Worm (Caenorhabditis elegans): ENCODE measurements around the gene srbc-65.
A peak's percentile ranks its signal among the peaks of the same experiment; 100 is the strongest.

srbc-65 gene

DNA sequence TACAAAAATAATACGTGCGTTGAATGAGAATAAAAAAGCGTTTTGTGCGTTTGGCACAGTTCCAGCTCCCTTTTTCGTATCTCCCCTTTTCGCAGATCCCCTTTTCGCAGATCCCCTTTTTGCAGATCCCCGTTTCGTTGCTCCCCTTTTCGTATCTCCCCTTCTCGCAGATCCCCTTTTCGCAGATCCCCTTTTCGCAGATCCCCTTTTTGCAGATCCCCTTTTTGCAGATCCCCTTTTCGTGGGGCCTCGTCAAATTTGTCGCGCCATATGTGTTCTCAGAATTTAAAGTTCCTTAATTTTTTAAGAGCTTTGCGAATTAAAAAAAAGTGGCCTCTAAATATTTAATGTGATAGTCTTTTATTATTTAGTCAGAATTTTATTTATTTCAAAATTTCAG is 2.1 kb downstream of the srbc-65 start, which contains the start of gene Y32B12B.4:
Gene Y32B12B.4, plus strand, starts transcription at position 399 of the 400 bp plus-strand sequence.
- TF ChIP-seq ceh-36 (tag; optimal IDR thresholded peaks at IDR 0.05) (no peak), aly-1 (tag; optimal IDR thresholded peaks at IDR 0.05) (peak; percentile 16), sea-1 (GFP tag; conservative IDR thresholded peaks at IDR 0.05) (peak; percentile 54; the same call in 1 of the 2 replicates), flt-1 (GFP tag; IDR thresholded peaks at IDR 0.05) (no peak), ceh-13 (GFP tag; optimal IDR thresholded peaks at IDR 0.05) (peak; percentile 41), hmbx-1 (tag; optimal IDR thresholded peaks at IDR 0.05) (no peak), B0310.2 (tag; optimal IDR thresholded peaks at IDR 0.05) (peak; percentile 5), ama-1 (optimal IDR thresholded peaks at IDR 0.05) (no peak), pes-1 (GFP tag; IDR thresholded peaks at IDR 0.05) (peak; percentile 92), hmg-4 (GFP tag; optimal IDR thresholded peaks at IDR 0.05) (peak; percentile 49), ets-7 (tag; optimal IDR thresholded peaks at IDR 0.05) (peak; percentile 2), scrt-1 (GFP tag; IDR thresholded peaks at IDR 0.05) (peak; percentile 82), tbx-37 (GFP tag; conservative IDR thresholded peaks at IDR 0.05) (peak; percentile 79), F13C5.2 (tag; optimal IDR thresholded peaks at IDR 0.05) (no peak), hnd-1 (tag; optimal IDR thresholded peaks at IDR 0.05) (peak; percentile 13), tra-4 (tag; optimal IDR thresholded peaks at IDR 0.05) (no peak), tbx-11 (GFP tag; IDR thresholded peaks at IDR 0.05) (peak; percentile 74)

DNA sequence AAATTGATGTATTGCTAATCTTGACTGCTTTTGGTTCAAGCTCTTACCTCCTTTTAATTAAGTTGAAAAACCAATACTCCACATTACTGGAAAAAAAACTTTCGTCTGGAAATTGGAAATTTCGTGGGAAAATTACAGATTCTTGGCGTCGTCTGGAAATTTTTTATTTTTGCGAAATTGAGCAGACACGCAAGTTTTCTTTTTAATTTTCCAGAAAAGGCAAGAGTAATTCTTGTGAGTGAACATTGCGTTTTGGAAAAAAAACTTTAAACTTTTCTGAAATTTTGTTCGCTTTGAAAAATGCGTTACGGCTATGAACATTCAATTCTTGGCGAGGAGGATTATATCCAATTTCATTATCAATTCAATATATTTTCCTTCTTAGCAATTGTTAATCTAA is 14.9 kb downstream of the srbc-65 start, which contains the start of gene sru-45:
Gene sru-45, plus strand, starts transcription at position 301 of the 400 bp plus-strand sequence.
- no peak for TF ChIP-seq ceh-13 (GFP tag; optimal IDR thresholded peaks at IDR 0.05)
- no peak for TF ChIP-seq tra-4 (tag; optimal IDR thresholded peaks at IDR 0.05)
- TF ChIP-seq scrt-1 (GFP tag; IDR thresholded peaks at IDR 0.05) = no peak
- TF ChIP-seq flt-1 (GFP tag; IDR thresholded peaks at IDR 0.05) = no peak

DNA sequence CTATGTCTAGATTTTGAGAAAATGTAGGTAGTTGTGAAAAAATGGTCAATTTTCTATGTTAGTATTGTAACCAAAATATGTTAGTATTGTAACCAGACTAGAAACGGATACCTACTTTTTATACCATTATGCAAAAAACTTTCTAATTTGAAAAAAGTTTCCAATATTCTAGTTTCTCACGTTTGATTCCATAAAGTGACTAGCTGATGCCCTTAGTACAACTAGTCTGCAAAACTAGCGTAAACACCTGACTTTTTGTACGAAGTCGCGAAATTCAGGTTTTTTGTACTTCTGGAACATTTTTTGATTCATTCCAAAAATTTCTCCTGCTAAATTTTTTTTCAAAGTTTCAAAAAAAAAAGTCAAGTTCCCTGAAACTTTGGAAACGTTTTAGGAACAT is 17.3 kb downstream of the srbc-65 start:
- TF ChIP-seq flt-1 (GFP tag; IDR thresholded peaks at IDR 0.05) = no peak
- no peak for TF ChIP-seq B0310.2 (tag; optimal IDR thresholded peaks at IDR 0.05)
- TF ChIP-seq ceh-13 (GFP tag; optimal IDR thresholded peaks at IDR 0.05) = no peak
- TF ChIP-seq ama-1 (optimal IDR thresholded peaks at IDR 0.05) = no peak
- no peak for TF ChIP-seq ceh-36 (tag; optimal IDR thresholded peaks at IDR 0.05)
- TF ChIP-seq hmbx-1 (tag; optimal IDR thresholded peaks at IDR 0.05) = no peak
- no peak for TF ChIP-seq pes-1 (GFP tag; IDR thresholded peaks at IDR 0.05)
- TF ChIP-seq hnd-1 (tag; optimal IDR thresholded peaks at IDR 0.05) = no peak
- no peak for TF ChIP-seq tbx-37 (GFP tag; conservative IDR thresholded peaks at IDR 0.05)
- TF ChIP-seq sea-1 (GFP tag; conservative IDR thresholded peaks at IDR 0.05) = no peak
- no peak for TF ChIP-seq tra-4 (tag; optimal IDR thresholded peaks at IDR 0.05)
- no peak for TF ChIP-seq aly-1 (tag; optimal IDR thresholded peaks at IDR 0.05)
- TF ChIP-seq scrt-1 (GFP tag; IDR thresholded peaks at IDR 0.05) = no peak
- no peak for TF ChIP-seq F13C5.2 (tag; optimal IDR thresholded peaks at IDR 0.05)
- no peak for TF ChIP-seq tbx-11 (GFP tag; IDR thresholded peaks at IDR 0.05)
- no peak for TF ChIP-seq hmg-4 (GFP tag; optimal IDR thresholded peaks at IDR 0.05)
- TF ChIP-seq ets-7 (tag; optimal IDR thresholded peaks at IDR 0.05) = no peak

DNA sequence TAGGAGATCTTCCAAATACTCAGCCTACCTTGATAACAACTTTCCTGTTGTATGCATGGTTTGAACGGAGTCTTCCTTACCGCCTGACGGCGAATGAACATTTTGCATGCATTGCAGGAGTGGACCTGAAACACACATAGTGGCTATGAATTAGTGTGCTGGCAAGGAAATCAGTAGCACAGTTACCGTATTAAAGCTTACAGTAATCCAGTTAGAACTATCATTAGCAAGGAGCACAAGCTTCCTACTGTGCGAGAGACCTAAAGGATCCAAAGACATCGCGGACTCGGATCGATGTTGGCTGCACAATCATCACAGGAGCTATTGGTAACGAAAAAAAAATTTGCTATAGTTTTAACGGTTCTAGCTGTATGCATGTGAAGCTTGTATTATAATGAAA is 19.9 kb downstream of the srbc-65 start, which contains the start of gene nhr-233:
Gene nhr-233, minus strand, starts transcription at position 101 of the 400 bp plus-strand sequence.
- no peak for TF ChIP-seq F13C5.2 (tag; optimal IDR thresholded peaks at IDR 0.05)
- TF ChIP-seq aly-1 (tag; optimal IDR thresholded peaks at IDR 0.05) = no peak
- no peak for TF ChIP-seq B0310.2 (tag; optimal IDR thresholded peaks at IDR 0.05)
- TF ChIP-seq ceh-36 (tag; optimal IDR thresholded peaks at IDR 0.05) = no peak
- TF ChIP-seq pes-1 (GFP tag; IDR thresholded peaks at IDR 0.05) = no peak
- TF ChIP-seq hnd-1 (tag; optimal IDR thresholded peaks at IDR 0.05) = no peak
- TF ChIP-seq sea-1 (GFP tag; conservative IDR thresholded peaks at IDR 0.05) = no peak

DNA sequence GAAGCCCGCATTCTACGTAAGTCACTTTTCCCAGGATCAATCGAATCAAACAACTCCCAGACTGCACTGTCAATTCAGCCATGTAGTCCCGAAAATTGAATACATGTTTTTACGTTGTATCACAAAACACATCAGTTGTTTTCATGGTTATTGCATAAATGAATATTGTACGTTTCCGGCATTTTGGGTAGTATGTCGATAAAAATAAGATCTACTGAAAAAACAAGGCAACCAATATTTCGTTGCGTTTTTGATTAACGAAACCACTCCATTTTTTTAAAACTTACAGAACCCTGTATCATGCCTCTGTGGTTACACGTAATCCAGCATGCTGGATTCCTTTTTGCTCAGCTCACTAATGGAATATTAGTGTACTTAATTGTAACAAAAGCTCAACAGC is 22.4 kb downstream of the srbc-65 start, which contains the start of gene str-149:
Gene str-149, plus strand, starts transcription at position 301 of the 400 bp plus-strand sequence.
- TF ChIP-seq scrt-1 (GFP tag; IDR thresholded peaks at IDR 0.05) (no peak), hnd-1 (tag; optimal IDR thresholded peaks at IDR 0.05) (no peak), ets-7 (tag; optimal IDR thresholded peaks at IDR 0.05) (no peak), hmbx-1 (tag; optimal IDR thresholded peaks at IDR 0.05) (no peak), B0310.2 (tag; optimal IDR thresholded peaks at IDR 0.05) (no peak), hmg-4 (GFP tag; optimal IDR thresholded peaks at IDR 0.05) (no peak), ceh-36 (tag; optimal IDR thresholded peaks at IDR 0.05) (no peak), ceh-13 (GFP tag; optimal IDR thresholded peaks at IDR 0.05) (no peak), pes-1 (GFP tag; IDR thresholded peaks at IDR 0.05) (no peak), aly-1 (tag; optimal IDR thresholded peaks at IDR 0.05) (no peak), tra-4 (tag; optimal IDR thresholded peaks at IDR 0.05) (no peak), sea-1 (GFP tag; conservative IDR thresholded peaks at IDR 0.05) (no peak), tbx-37 (GFP tag; conservative IDR thresholded peaks at IDR 0.05) (no peak), F13C5.2 (tag; optimal IDR thresholded peaks at IDR 0.05) (no peak), ama-1 (optimal IDR thresholded peaks at IDR 0.05) (no peak), tbx-11 (GFP tag; IDR thresholded peaks at IDR 0.05) (no peak), flt-1 (GFP tag; IDR thresholded peaks at IDR 0.05) (no peak)

DNA sequence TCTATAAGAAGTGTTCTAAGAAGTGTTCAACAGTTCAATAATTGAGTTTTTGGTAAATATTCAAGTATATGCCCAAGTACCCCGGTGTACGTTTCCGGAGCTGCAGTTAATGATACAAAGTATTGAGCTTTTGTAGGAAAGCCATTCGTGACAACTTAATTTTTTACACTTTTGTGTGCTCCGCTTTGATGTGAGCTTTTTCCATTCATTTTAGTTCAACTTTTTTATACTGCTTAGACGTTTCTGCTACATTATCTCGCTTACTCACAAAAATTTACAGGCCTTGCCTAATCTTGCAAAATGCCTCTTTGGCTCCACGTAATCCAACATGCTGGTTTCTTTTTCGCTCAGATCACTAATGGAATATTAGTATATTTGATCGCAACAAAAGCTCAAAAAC is 25.1 kb downstream of the srbc-65 start, which contains the start of gene str-151:
Gene str-151, plus strand, starts transcription at position 301 of the 400 bp plus-strand sequence.
- TF ChIP-seq ceh-36 (tag; optimal IDR thresholded peaks at IDR 0.05) (no peak), tra-4 (tag; optimal IDR thresholded peaks at IDR 0.05) (no peak), tbx-11 (GFP tag; IDR thresholded peaks at IDR 0.05) (no peak), tbx-37 (GFP tag; conservative IDR thresholded peaks at IDR 0.05) (no peak), hmg-4 (GFP tag; optimal IDR thresholded peaks at IDR 0.05) (no peak), pes-1 (GFP tag; IDR thresholded peaks at IDR 0.05) (no peak), aly-1 (tag; optimal IDR thresholded peaks at IDR 0.05) (no peak), ceh-13 (GFP tag; optimal IDR thresholded peaks at IDR 0.05) (no peak), B0310.2 (tag; optimal IDR thresholded peaks at IDR 0.05) (no peak)

DNA sequence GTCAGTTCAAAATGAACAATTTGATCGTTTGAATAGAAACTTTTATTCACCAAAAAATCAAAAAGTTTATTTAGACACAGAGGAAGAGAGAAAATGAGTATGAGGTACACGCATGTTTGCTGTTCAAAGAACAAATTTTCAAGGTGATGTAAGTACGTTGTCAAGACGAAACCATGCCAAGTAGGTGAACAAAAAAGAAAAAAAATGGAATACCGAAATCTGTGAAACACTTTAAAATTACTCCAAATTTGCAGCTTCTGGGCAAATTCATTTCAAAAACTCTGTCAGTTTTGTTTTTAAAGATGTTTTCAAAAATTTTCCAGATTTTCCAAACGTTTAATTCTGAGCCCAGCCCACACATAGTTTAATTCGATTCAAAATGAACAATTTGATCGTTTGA is 29.6 kb downstream of the srbc-65 start, which contains the start of gene nhr-271:
Gene nhr-271, minus strand, starts transcription at position 101 of the 400 bp plus-strand sequence.
- TF ChIP-seq tra-4 (tag; optimal IDR thresholded peaks at IDR 0.05) (no peak), hnd-1 (tag; optimal IDR thresholded peaks at IDR 0.05) (no peak), ets-7 (tag; optimal IDR thresholded peaks at IDR 0.05) (no peak), ceh-13 (GFP tag; optimal IDR thresholded peaks at IDR 0.05) (no peak), scrt-1 (GFP tag; IDR thresholded peaks at IDR 0.05) (no peak), sea-1 (GFP tag; conservative IDR thresholded peaks at IDR 0.05) (no peak), ceh-36 (tag; optimal IDR thresholded peaks at IDR 0.05) (no peak), aly-1 (tag; optimal IDR thresholded peaks at IDR 0.05) (no peak), pes-1 (GFP tag; IDR thresholded peaks at IDR 0.05) (no peak), tbx-11 (GFP tag; IDR thresholded peaks at IDR 0.05) (no peak), B0310.2 (tag; optimal IDR thresholded peaks at IDR 0.05) (no peak), hmbx-1 (tag; optimal IDR thresholded peaks at IDR 0.05) (no peak), ama-1 (optimal IDR thresholded peaks at IDR 0.05) (no peak), hmg-4 (GFP tag; optimal IDR thresholded peaks at IDR 0.05) (no peak), F13C5.2 (tag; optimal IDR thresholded peaks at IDR 0.05) (no peak), tbx-37 (GFP tag; conservative IDR thresholded peaks at IDR 0.05) (no peak), flt-1 (GFP tag; IDR thresholded peaks at IDR 0.05) (no peak)

Measured in whole organism, early embryonic.